Fruit fly (Drosophila melanogaster) whole organism, embryonic: Measurements from ENCODE around the gene CG15034.
A peak's percentile ranks its signal among the peaks of the same experiment; 100 is the strongest.

Experiments
- Asciz ChIP-seq: fragments of 200-800 bp; sonication (Bioruptor generic); optimal IDR thresholded peaks from 2 replicates; lab custom pipeline; 2017; ENCODE audit warnings: missing biosample characterization, mild to moderate bottlenecking, missing genetic modification characterization, missing genetic modification reagents
- Bteb2 ChIP-seq: fragments of 200-800 bp; sonication (Bioruptor generic); optimal IDR thresholded peaks from 2 replicates; lab custom pipeline; 2016; ENCODE audit warnings: missing biosample characterization, missing genetic modification characterization
- CG12071 ChIP-seq: fragments of 200-800 bp; sonication (Bioruptor generic); optimal IDR thresholded peaks from 3 replicates; lab custom pipeline; 2018; ENCODE audit warnings: missing biosample characterization, mild to moderate bottlenecking, missing genetic modification characterization
- CG12219 ChIP-seq: fragments of 200-800 bp; sonication (Bioruptor generic); optimal IDR thresholded peaks from 3 replicates; lab custom pipeline; 2018; ENCODE audit warnings: missing biosample characterization, mild to moderate bottlenecking, missing genetic modification characterization
- CG1233 ChIP-seq: fragments of 200-800 bp; sonication (Bioruptor generic); optimal IDR thresholded peaks from 4 replicates; lab custom pipeline; 2018; ENCODE audit warnings: missing biosample characterization, mild to moderate bottlenecking, missing genetic modification characterization
- CG12391 ChIP-seq: fragments of 200-800 bp; sonication (Bioruptor generic); optimal IDR thresholded peaks from 3 replicates; lab custom pipeline; 2018; ENCODE audit warnings: missing biosample characterization, mild to moderate bottlenecking, missing genetic modification characterization, moderate library complexity
- CG15479 ChIP-seq: fragments of 200-800 bp; sonication (Bioruptor generic); optimal IDR thresholded peaks from 3 replicates; lab custom pipeline; 2019; ENCODE audit warnings: missing biosample characterization, mild to moderate bottlenecking, missing genetic modification characterization, moderate library complexity
- CG1602 ChIP-seq: fragments of 200-800 bp; sonication (Bioruptor generic); optimal IDR thresholded peaks from 3 replicates; lab custom pipeline; 2016; ENCODE audit warnings: missing biosample characterization, missing genetic modification characterization
- CG17912 ChIP-seq: fragments of 200-800 bp; sonication (Bioruptor generic); optimal IDR thresholded peaks from 2 replicates; lab custom pipeline; 2018; ENCODE audit warnings: missing biosample characterization, mild to moderate bottlenecking, missing genetic modification characterization
- CG1792 ChIP-seq: fragments of 200-800 bp; sonication (Bioruptor generic); optimal IDR thresholded peaks from 2 replicates; lab custom pipeline; 2016; ENCODE audit warnings: missing biosample characterization, missing genetic modification characterization
- CG2116 ChIP-seq: fragments of 200-800 bp; sonication (Bioruptor generic); optimal IDR thresholded peaks from 3 replicates; lab custom pipeline; 2018; ENCODE audit warnings: missing biosample characterization, mild to moderate bottlenecking, missing genetic modification characterization
- CG2129 ChIP-seq: fragments of 200-800 bp; sonication (Bioruptor generic); IDR thresholded peaks from 2 replicates; pipeline ENCODE4 v1.3.6; 2022; ENCODE audit warnings: missing biosample characterization, missing genetic modification characterization; ENCODE audit not compliant: partially characterized antibody
- CG32767 ChIP-seq: fragments of 200-800 bp; sonication (Bioruptor generic); IDR thresholded peaks from 2 replicates; pipeline ENCODE4 v1.3.6; 2022; ENCODE audit warnings: missing biosample characterization, missing genetic modification characterization
- CG3995 ChIP-seq: fragments of 200-800 bp; sonication (Bioruptor generic); optimal IDR thresholded peaks from 3 replicates; lab custom pipeline; 2016; ENCODE audit warnings: missing biosample characterization, missing genetic modification characterization
- CG6254 ChIP-seq: fragments of 200-800 bp; sonication (Bioruptor generic); optimal IDR thresholded peaks from 3 replicates; lab custom pipeline; 2017; ENCODE audit warnings: mild to moderate bottlenecking, missing biosample characterization, missing genetic modification reagents, missing genetic modification characterization
- CG6765 ChIP-seq: fragments of 200-800 bp; sonication (Bioruptor generic); optimal IDR thresholded peaks from 3 replicates; lab custom pipeline; 2017; ENCODE audit warnings: missing biosample characterization, mild to moderate bottlenecking, missing genetic modification characterization
- CG7745 ChIP-seq: fragments of 200-800 bp; sonication (Bioruptor generic); optimal IDR thresholded peaks from 2 replicates; lab custom pipeline; 2018; ENCODE audit warnings: missing biosample characterization, mild to moderate bottlenecking, missing genetic modification characterization, moderate library complexity
- CG7963 ChIP-seq: fragments of 200-800 bp; sonication (Bioruptor generic); IDR thresholded peaks from 3 replicates; pipeline ENCODE4 v1.3.6; 2022; ENCODE audit warnings: missing biosample characterization, missing genetic modification characterization; ENCODE audit not compliant: partially characterized antibody
- CG7987 ChIP-seq: fragments of 200-800 bp; sonication (Bioruptor generic); optimal IDR thresholded peaks from 2 replicates; lab custom pipeline; 2018; ENCODE audit warnings: missing biosample characterization, mild to moderate bottlenecking, missing genetic modification characterization, moderate library complexity
- CG9817 ChIP-seq: fragments of 200-800 bp; sonication (Bioruptor generic); optimal IDR thresholded peaks from 2 replicates; lab custom pipeline; 2018; ENCODE audit warnings: missing biosample characterization, mild to moderate bottlenecking, missing genetic modification characterization, moderate library complexity
- Dbx ChIP-seq: fragments of 200-800 bp; sonication (Bioruptor generic); IDR thresholded peaks from 3 replicates; pipeline ENCODE4 v1.3.6; 2022; ENCODE audit warnings: missing biosample characterization, missing genetic modification characterization
- Drgx ChIP-seq: fragments of 200-800 bp; sonication (Bioruptor generic); IDR thresholded peaks from 2 replicates; pipeline ENCODE4 v1.3.6; 2022; ENCODE audit warnings: missing biosample characterization, missing genetic modification characterization
- HLH54F ChIP-seq: fragments of 200-800 bp; sonication (Bioruptor generic); optimal IDR thresholded peaks from 3 replicates; lab custom pipeline; 2016; ENCODE audit warnings: missing biosample characterization, missing genetic modification characterization
- Hr78 ChIP-seq, 2 experiments: fragments of 200-800 bp in 1 of 2; fragments of >200 bp in 1 of 2; sonication (Bioruptor generic) in 1 of 2; optimal IDR thresholded peaks; 2 replicates each; lab custom pipeline; 2017 to 2019; ENCODE audit warnings: missing biosample characterization in 2 of 2, missing genetic modification characterization in 2 of 2, mild to moderate bottlenecking in 1 of 2, moderate library complexity in 1 of 2
- Lim3 ChIP-seq: fragments of 200-800 bp; sonication (Bioruptor generic); IDR thresholded peaks from 2 replicates; pipeline ENCODE4 v1.3.6; 2022; ENCODE audit warnings: missing biosample characterization, missing genetic modification characterization
- Opbp ChIP-seq: fragments of 200-800 bp; sonication (Bioruptor generic); IDR thresholded peaks from 3 replicates; pipeline ENCODE4 v1.3.6; 2022; ENCODE audit warnings: missing biosample characterization, missing genetic modification characterization; ENCODE audit not compliant: partially characterized antibody
- Ravus ChIP-seq: fragments of 200-800 bp; sonication (Bioruptor generic); IDR thresholded peaks from 2 replicates; pipeline ENCODE4 v1.3.6; 2022; ENCODE audit warnings: missing biosample characterization, missing genetic modification characterization
- Scr ChIP-seq: fragments of 200-800 bp; sonication (Bioruptor generic); IDR thresholded peaks from 2 replicates; pipeline ENCODE4 v1.3.6; 2022; ENCODE audit warnings: missing biosample characterization, missing genetic modification characterization; ENCODE audit not compliant: partially characterized antibody
- Ssrp ChIP-seq: fragments of 200-800 bp; sonication (Bioruptor generic); optimal IDR thresholded peaks from 2 replicates; lab custom pipeline; 2018; ENCODE audit warnings: missing biosample characterization, mild to moderate bottlenecking, missing genetic modification characterization, moderate library complexity
- Stat92E ChIP-seq, 3 experiments: fragments of >200 bp in 2 of 3; fragments of 200-800 bp in 1 of 3; sonication (Bioruptor generic) in 1 of 3; optimal IDR thresholded peaks; 2 replicates each; lab custom pipeline; 2017 to 2019; ENCODE audit warnings: missing biosample characterization in 3 of 3, missing genetic modification characterization in 3 of 3, mild to moderate bottlenecking in 1 of 3, moderate library complexity in 1 of 3
- Trl ChIP-seq, 3 experiments: fragments of >200 bp in 2 of 3; fragments of 200-800 bp in 1 of 3; sonication (Bioruptor generic) in 1 of 3; optimal IDR thresholded peaks; 2 replicates in 1 of 3; 3 replicates in 2 of 3; lab custom pipeline; 2016 to 2017; ENCODE audit warnings: missing biosample characterization in 1 of 3, missing genetic modification characterization in 1 of 3
- Xbp1 ChIP-seq: fragments of 200-800 bp; sonication (Bioruptor generic); optimal IDR thresholded peaks from 3 replicates; lab custom pipeline; 2016; ENCODE audit warnings: missing biosample characterization, mild to moderate bottlenecking, missing genetic modification characterization
- ac ChIP-seq: fragments of 200-800 bp; sonication (Bioruptor generic); optimal IDR thresholded peaks from 3 replicates; lab custom pipeline; 2017; ENCODE audit warnings: missing biosample characterization, mild to moderate bottlenecking, missing genetic modification characterization
- amos ChIP-seq: fragments of 200-800 bp; sonication (Bioruptor generic); IDR thresholded peaks from 2 replicates; pipeline ENCODE4 v1.3.6; 2022; ENCODE audit warnings: missing biosample characterization, missing genetic modification characterization; ENCODE audit not compliant: partially characterized antibody
- bbx ChIP-seq: fragments of 200-800 bp; sonication (Bioruptor generic); IDR thresholded peaks from 2 replicates; pipeline ENCODE4 v1.3.6; 2022; ENCODE audit warnings: missing biosample characterization, missing genetic modification characterization; ENCODE audit not compliant: partially characterized antibody
- bowl ChIP-seq: fragments of 200-800 bp; sonication (Bioruptor generic); IDR thresholded peaks from 2 replicates; pipeline ENCODE4 v1.3.6; 2022; ENCODE audit warnings: missing biosample characterization, missing genetic modification characterization
- btn ChIP-seq: fragments of 200-800 bp; sonication (Bioruptor generic); optimal IDR thresholded peaks from 2 replicates; lab custom pipeline; 2016; ENCODE audit warnings: missing biosample characterization, missing genetic modification characterization
- chif ChIP-seq, 2 experiments: fragments of 200-800 bp; sonication (Bioruptor generic); optimal IDR thresholded peaks; 3 replicates each; lab custom pipeline; 2016; ENCODE audit warnings: missing biosample characterization in 2 of 2, missing genetic modification characterization in 2 of 2
- dmrt11E ChIP-seq: fragments of 200-800 bp; sonication (Bioruptor generic); optimal IDR thresholded peaks from 3 replicates; lab custom pipeline; 2018; ENCODE audit warnings: missing biosample characterization, mild to moderate bottlenecking, missing genetic modification characterization, moderate library complexity
- dysf ChIP-seq: fragments of 200-800 bp; sonication (Bioruptor generic); IDR thresholded peaks from 3 replicates; pipeline ENCODE4 v1.3.6; 2022; ENCODE audit warnings: missing biosample characterization, missing genetic modification characterization
- eyg ChIP-seq: fragments of 200-800 bp; sonication (Bioruptor generic); optimal IDR thresholded peaks from 3 replicates; lab custom pipeline; 2016; ENCODE audit warnings: missing biosample characterization, missing genetic modification characterization
- fd96Cb ChIP-seq: fragments of 200-800 bp; sonication (Bioruptor generic); optimal IDR thresholded peaks from 2 replicates; lab custom pipeline; 2018; ENCODE audit warnings: missing biosample characterization, mild to moderate bottlenecking, missing genetic modification characterization, moderate library complexity
- kay ChIP-seq: fragments of 200-800 bp; sonication (Bioruptor generic); optimal IDR thresholded peaks from 2 replicates; lab custom pipeline; 2016; ENCODE audit warnings: missing biosample characterization, missing genetic modification characterization
- mam ChIP-seq: fragments of 200-800 bp; sonication (Bioruptor generic); optimal IDR thresholded peaks from 3 replicates; lab custom pipeline; 2016; ENCODE audit warnings: missing biosample characterization, missing genetic modification characterization
- pros ChIP-seq: fragments of 200-800 bp; sonication (Bioruptor generic); optimal IDR thresholded peaks from 3 replicates; lab custom pipeline; 2019; ENCODE audit warnings: missing biosample characterization, mild to moderate bottlenecking, missing genetic modification characterization, moderate library complexity
- sens ChIP-seq: fragments of 200-800 bp; sonication (Bioruptor generic); peaks from one replicate; lab custom pipeline; 2016; ENCODE audit warnings: missing biosample characterization, missing genetic modification characterization
- slou ChIP-seq: fragments of 200-800 bp; sonication (Bioruptor generic); optimal IDR thresholded peaks from 3 replicates; lab custom pipeline; 2016; ENCODE audit warnings: missing biosample characterization, missing genetic modification characterization
- sna ChIP-seq: fragments of 200-800 bp; sonication (Bioruptor generic); IDR thresholded peaks from 2 replicates; pipeline ENCODE4 v1.3.6; 2022; ENCODE audit warnings: missing biosample characterization, missing genetic modification characterization; ENCODE audit not compliant: partially characterized antibody
- tna ChIP-seq: fragments of 200-800 bp; sonication (Bioruptor generic); IDR thresholded peaks from 2 replicates; pipeline ENCODE4 v1.3.6; 2022; ENCODE audit warnings: missing biosample characterization, missing genetic modification characterization; ENCODE audit not compliant: partially characterized antibody

The CG15034 gene

DNA sequence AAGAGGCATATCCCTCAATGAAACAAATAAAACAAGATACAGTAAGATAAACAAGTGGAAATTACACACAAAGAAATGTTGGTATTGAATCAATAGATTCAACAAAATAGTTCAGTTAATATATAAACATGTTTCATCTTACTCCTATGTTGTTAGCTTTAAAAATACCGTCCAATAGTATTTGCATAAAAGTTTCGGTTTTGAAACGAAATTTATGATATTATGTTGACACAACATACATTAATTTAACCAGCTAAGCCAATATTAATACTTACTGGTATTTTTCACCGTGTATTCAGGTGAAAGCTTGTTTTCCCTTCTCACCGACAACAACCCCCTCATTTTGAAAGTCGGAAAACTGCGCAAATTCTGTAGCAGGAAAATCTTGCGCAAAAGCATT lies 8.8 kb downstream of the CG15034 start (continued):
- TF ChIP-seq tna (GFP tag; lab: Robert Waterston, UW) (no peak), CG2116 (peak; percentile 33), Opbp (GFP tag; lab: Robert Waterston, UW) (no peak), CG2129 (GFP tag; lab: Robert Waterston, UW) (no peak), Ravus (GFP tag; lab: Robert Waterston, UW) (no peak), sens (peak; percentile 90), Hr78 (GFP tag; optimal IDR thresholded peaks at IDR 0.05; lab: Kevin White, UChicago) (peak in 1 of 2 experiments; percentile 19), Stat92E (GFP tag; optimal IDR thresholded peaks at IDR 0.05; lab: Kevin White, UChicago) (no peak), CG7987 (GFP tag; lab: Kevin White, UChicago) (peak; percentile 36), Scr (GFP tag; lab: Robert Waterston, UW) (no peak), Ssrp (tag; lab: Kevin White, UChicago) (peak; percentile 47), mam (GFP tag; lab: Kevin White, UChicago) (peak; percentile 41), kay (peak; percentile 30), btn (GFP tag; lab: Kevin White, UChicago) (no peak), Drgx (GFP tag; lab: Robert Waterston, UW) (no peak), eyg (GFP tag; lab: Kevin White, UChicago) (peak; percentile 42), CG6765 (GFP tag; lab: Kevin White, UChicago) (peak; percentile 67), sna (GFP tag; lab: Robert Waterston, UW) (no peak), dmrt11E (tag; lab: Kevin White, UChicago) (peak; percentile 31), CG1792 (GFP tag; lab: Kevin White, UChicago) (no peak), CG9817 (tag; lab: Kevin White, UChicago) (peak; percentile 49), ac (GFP tag; lab: Kevin White, UChicago) (no peak), HLH54F (GFP tag; lab: Kevin White, UChicago) (peak; percentile 20), CG3995 (GFP tag; lab: Kevin White, UChicago) (no peak), CG1602 (peak; percentile 47), CG12071 (GFP tag; lab: Kevin White, UChicago) (peak; percentile 72), Bteb2 (GFP tag; lab: Kevin White, UChicago) (peak; percentile 44), CG17912 (GFP tag; lab: Kevin White, UChicago) (no peak), amos (no peak), CG6254 (GFP tag; lab: Kevin White, UChicago) (peak; percentile 33), CG7745 (tag; lab: Kevin White, UChicago) (no peak), CG7963 (GFP tag; lab: Robert Waterston, UW) (no peak), bowl (no peak), chif (GFP tag; optimal IDR thresholded peaks at IDR 0.05; lab: Kevin White, UChicago) (peak in 1 of 2 experiments; percentile 63), CG12391 (peak; percentile 68), slou (peak; percentile 41), dysf (GFP tag; lab: Robert Waterston, UW) (peak; percentile 67), pros (GFP tag; lab: Kevin White, UChicago) (no peak), CG1233 (GFP tag; lab: Kevin White, UChicago) (peak; percentile 67), fd96Cb (tag; lab: Kevin White, UChicago) (peak; percentile 62), bbx (GFP tag; lab: Robert Waterston, UW) (no peak), Trl (optimal IDR thresholded peaks at IDR 0.05; lab: Kevin White, UChicago) (no peak), Trl (GFP tag; optimal IDR thresholded peaks at IDR 0.05; lab: Kevin White, UChicago) (peak; percentile 69), Asciz (GFP tag; lab: Kevin White, UChicago) (peak; percentile 55), Lim3 (no peak), CG15479 (GFP tag; lab: Kevin White, UChicago) (no peak), Dbx (GFP tag; lab: Robert Waterston, UW) (peak; percentile 75; the same call in 1 of the 3 replicates), CG32767 (GFP tag; lab: Robert Waterston, UW) (0 out of 2 replicates have a peak, but pooled peaks have one; percentile 12), Xbp1 (GFP tag; lab: Kevin White, UChicago) (peak; percentile 64), CG12219 (GFP tag; lab: Kevin White, UChicago) (peak; percentile 59)
